Worm (Caenorhabditis elegans) whole organism, midembryonic: ENCODE data around the gene rps-3.

Experiments
- T22C8.4 ChIP-seq: fragments of 200-800 bp; sonication (Bioruptor generic); IDR thresholded peaks from 2 replicates; pipeline ENCODE4 v1.3.6; 2022; ENCODE audit warnings: missing genetic modification characterization, missing compliant biosample characterization
- cog-1 ChIP-seq: sonication (generic microtip); optimal IDR thresholded peaks from 2 replicates; lab custom pipeline; 2016; ENCODE audit warnings: missing genetic modification characterization, missing compliant biosample characterization
- flt-1 ChIP-seq: fragments of 200-800 bp; sonication (Bioruptor generic); IDR thresholded peaks from 2 replicates; pipeline ENCODE4 v1.3.6; 2022; ENCODE audit warnings: missing genetic modification characterization, missing compliant biosample characterization
- klf-2 ChIP-seq: fragments of 200-800 bp; sonication (Bioruptor generic); conservative IDR thresholded peaks from 2 replicates; pipeline ENCODE4 v1.3.6; 2022; ENCODE audit warnings: missing genetic modification reagents, missing genetic modification characterization, missing compliant biosample characterization
- med-1 ChIP-seq: sonication (generic microtip); optimal IDR thresholded peaks from 2 replicates; lab custom pipeline; 2017; ENCODE audit warnings: missing genetic modification characterization, mild to moderate bottlenecking, missing compliant biosample characterization, antibody characterized with exemption, missing genetic modification reagents; ENCODE audit not compliant: insufficient read depth
- ref-1 ChIP-seq: fragments of 200-800 bp; sonication (Bioruptor generic); conservative IDR thresholded peaks from 2 replicates; pipeline ENCODE4 v1.3.6; 2022; ENCODE audit warnings: missing genetic modification reagents, missing genetic modification characterization, missing compliant biosample characterization
- tab-1 ChIP-seq: fragments of 200-800 bp; sonication (Bioruptor generic); IDR thresholded peaks from 2 replicates; pipeline ENCODE4 v1.3.6; 2022; ENCODE audit warnings: missing genetic modification characterization, missing compliant biosample characterization
- ztf-23 ChIP-seq: fragments of 200-800 bp; sonication (Bioruptor generic); IDR thresholded peaks from 2 replicates; pipeline ENCODE4 v1.3.6; 2022; ENCODE audit warnings: missing genetic modification reagents, missing genetic modification characterization, missing compliant biosample characterization
- ztf-29 ChIP-seq: fragments of 200-800 bp; sonication (Bioruptor generic); IDR thresholded peaks from 2 replicates; pipeline ENCODE4 v1.3.6; 2022; ENCODE audit warnings: missing genetic modification reagents, missing genetic modification characterization, missing compliant biosample characterization

The rps-3 gene

ce11 chrIII:6245728-6246127 lies 39.1 kb downstream of the rps-3 start, which contains the start of gene bcas-2:
bcas-2 (minus strand) TSS chrIII:6245828.
- no peak for TF ChIP-seq ztf-29
- TF ChIP-seq ztf-23 (GFP tag; lab: Robert Waterston, UW): no peak
- TF ChIP-seq cog-1 (tag; lab: Kevin White, UChicago): no peak
- no peak for TF ChIP-seq klf-2 (GFP tag; lab: Robert Waterston, UW)
- TF ChIP-seq ref-1: no peak
- no peak for TF ChIP-seq T22C8.4
- no peak for TF ChIP-seq flt-1 (GFP tag; lab: Robert Waterston, UW)
- no peak for TF ChIP-seq med-1 (GFP tag; lab: Kevin White, UChicago)
- no peak for TF ChIP-seq tab-1 (GFP tag; lab: Robert Waterston, UW)

ce11 chrIII:6248064-6248687 lies 41.6 kb downstream of the rps-3 start, which contains the start of the genes gen-1 and stt-3:
gen-1 (minus strand) TSS chrIII:6248158.
stt-3 (plus strand) TSS chrIII:6248637.
- TF ChIP-seq cog-1 (tag; lab: Kevin White, UChicago) (no peak), ztf-29 (no peak), tab-1 (GFP tag; lab: Robert Waterston, UW) (no peak), ztf-23 (GFP tag; lab: Robert Waterston, UW) (no peak), flt-1 (GFP tag; lab: Robert Waterston, UW) (no peak), klf-2 (GFP tag; lab: Robert Waterston, UW) (no peak), T22C8.4 (no peak)

DNA sequence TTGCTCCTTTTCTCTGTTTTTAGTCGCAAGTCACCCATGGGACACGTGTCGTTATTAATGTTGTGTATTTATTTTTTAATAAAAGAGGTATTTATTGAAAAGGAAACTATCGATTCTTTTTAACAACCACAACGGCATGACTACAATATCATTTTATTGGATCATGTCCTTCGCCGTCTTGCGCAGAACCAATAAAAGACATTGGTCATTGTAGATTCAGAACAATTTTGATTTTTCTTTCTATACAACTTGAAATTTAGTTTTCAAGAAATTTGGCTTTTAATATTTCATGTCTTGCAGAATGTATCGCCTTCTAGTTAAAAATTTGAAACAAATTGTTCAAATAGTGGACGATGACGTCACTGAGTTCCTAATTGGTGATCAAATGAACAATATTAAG lies 44.9 kb downstream of the rps-3 start, which contains the start of gene amdh-1:
Gene amdh-1, plus strand, starts transcription at position 301 of the 400 bp plus-strand sequence.
- TF ChIP-seq ztf-29 (no peak), med-1 (GFP tag; lab: Kevin White, UChicago) (no peak), ztf-23 (GFP tag; lab: Robert Waterston, UW) (no peak), flt-1 (GFP tag; lab: Robert Waterston, UW) (no peak), ref-1 (no peak), T22C8.4 (no peak), tab-1 (GFP tag; lab: Robert Waterston, UW) (no peak), klf-2 (GFP tag; lab: Robert Waterston, UW) (no peak)

DNA sequence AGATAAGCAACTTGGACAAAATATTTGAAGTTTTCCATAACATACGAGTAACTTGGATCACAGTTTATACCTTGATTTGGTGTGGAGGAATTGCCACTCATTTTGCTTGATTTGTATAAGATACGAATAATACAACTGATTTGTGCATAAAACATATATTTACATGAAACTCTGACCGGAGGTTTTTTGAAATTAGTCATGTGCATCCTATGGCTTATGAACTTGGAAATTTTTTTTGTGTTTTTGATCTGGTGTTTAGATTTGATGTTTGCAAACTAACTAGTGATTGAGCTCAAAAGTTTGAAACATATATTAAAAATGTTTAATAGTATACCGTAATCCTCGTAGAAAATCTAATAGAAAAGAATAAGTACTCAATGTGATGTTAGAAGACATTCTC lies 48.1 kb downstream of the rps-3 start, which contains the start of gene srg-8:
Gene srg-8, minus strand, starts transcription at position 101 of the 400 bp plus-strand sequence.
- TF ChIP-seq cog-1 (tag; lab: Kevin White, UChicago): no peak

ce11 chrIII:6256675-6257074 lies 50.1 kb downstream of the rps-3 start, which contains the start of gene srg-9:
srg-9 (minus strand) TSS chrIII:6256775.
- TF ChIP-seq ztf-29 (no peak), ref-1 (no peak), cog-1 (tag; lab: Kevin White, UChicago) (no peak), T22C8.4 (no peak)
